Worm (Caenorhabditis elegans) whole organism, early embryonic: ENCODE measurements around the gene VC5.2.

Source experiments
- B0310.2 ChIP-seq: sonication (generic microtip); optimal IDR thresholded peaks from 2 replicates; lab custom pipeline; 2016; ENCODE audit warnings: mild to moderate bottlenecking, missing genetic modification characterization, missing compliant biosample characterization
- F13C5.2 ChIP-seq: sonication (generic microtip); optimal IDR thresholded peaks from 2 replicates; lab custom pipeline; 2017; ENCODE audit warnings: mild to moderate bottlenecking, missing genetic modification characterization, inconsistent platforms, missing compliant biosample characterization
- aly-1 ChIP-seq: sonication (generic microtip); optimal IDR thresholded peaks from 2 replicates; lab custom pipeline; 2016; ENCODE audit warnings: missing genetic modification characterization, missing compliant biosample characterization
- ama-1 ChIP-seq: fragments of 150-350 bp; optimal IDR thresholded peaks from 2 replicates; lab custom pipeline; 2014
- ceh-13 ChIP-seq: fragments of 200-800 bp; sonication (Bioruptor generic); optimal IDR thresholded peaks from 2 replicates; lab custom pipeline; 2018; ENCODE audit warnings: mild to moderate bottlenecking, missing genetic modification characterization, missing compliant biosample characterization
- ceh-36 ChIP-seq: sonication (generic microtip); optimal IDR thresholded peaks from 2 replicates; lab custom pipeline; 2016; ENCODE audit warnings: missing genetic modification characterization, inconsistent platforms, missing compliant biosample characterization
- ets-7 ChIP-seq: sonication (generic microtip); optimal IDR thresholded peaks from 2 replicates; lab custom pipeline; 2016; ENCODE audit warnings: missing genotype, missing genetic modification characterization, missing compliant biosample characterization
- flt-1 ChIP-seq: fragments of 200-800 bp; sonication (Bioruptor generic); IDR thresholded peaks from 2 replicates; pipeline ENCODE4 v1.3.6; 2022; ENCODE audit warnings: missing genetic modification characterization, missing compliant biosample characterization
- hmbx-1 ChIP-seq: sonication (generic microtip); optimal IDR thresholded peaks from 2 replicates; lab custom pipeline; 2016; ENCODE audit warnings: mild to moderate bottlenecking, missing genetic modification characterization, missing compliant biosample characterization
- hmg-4 ChIP-seq: fragments of 200-800 bp; sonication (Bioruptor generic); optimal IDR thresholded peaks from 2 replicates; lab custom pipeline; 2018; ENCODE audit warnings: mild to moderate bottlenecking, missing genetic modification characterization, missing compliant biosample characterization
- hnd-1 ChIP-seq: sonication (generic microtip); optimal IDR thresholded peaks from 2 replicates; lab custom pipeline; 2016; ENCODE audit warnings: missing genetic modification characterization, missing compliant biosample characterization
- pes-1 ChIP-seq: fragments of 200-800 bp; sonication (Bioruptor generic); IDR thresholded peaks from 2 replicates; pipeline ENCODE4 v1.3.6; 2022; ENCODE audit warnings: missing genetic modification reagents, missing genetic modification characterization, missing compliant biosample characterization
- scrt-1 ChIP-seq: fragments of 200-800 bp; sonication (Bioruptor generic); IDR thresholded peaks from 2 replicates; pipeline ENCODE4 v1.3.6; 2022; ENCODE audit warnings: missing genetic modification characterization, missing compliant biosample characterization
- sea-1 ChIP-seq: fragments of 200-800 bp; sonication (Bioruptor generic); conservative IDR thresholded peaks from 2 replicates; pipeline ENCODE4 v1.3.6; 2022; ENCODE audit warnings: missing genetic modification characterization, missing compliant biosample characterization
- tbx-11 ChIP-seq: fragments of 200-800 bp; sonication (Bioruptor generic); IDR thresholded peaks from 2 replicates; pipeline ENCODE4 v1.3.6; 2022; ENCODE audit warnings: missing genetic modification characterization, missing compliant biosample characterization
- tbx-37 ChIP-seq: fragments of 200-800 bp; sonication (Bioruptor generic); conservative IDR thresholded peaks from 2 replicates; pipeline ENCODE4 v1.3.6; 2022; ENCODE audit warnings: missing genetic modification reagents, missing genetic modification characterization, missing compliant biosample characterization
- tra-4 ChIP-seq: sonication (generic microtip); optimal IDR thresholded peaks from 2 replicates; lab custom pipeline; 2017; ENCODE audit warnings: missing genetic modification characterization, missing compliant biosample characterization

The VC5.2 gene

ce11 chrV:7123188-7123708 is 37.5 kb downstream of the VC5.2 start, which contains the start of gene lmd-5:
lmd-5 (plus strand) TSS chrV:7123658.
- TF ChIP-seq hmg-4 (GFP tag; lab: Kevin White, UChicago) (no peak), tra-4 (tag; lab: Kevin White, UChicago) (no peak), tbx-37 (GFP tag; lab: Robert Waterston, UW) (no peak)

DNA sequence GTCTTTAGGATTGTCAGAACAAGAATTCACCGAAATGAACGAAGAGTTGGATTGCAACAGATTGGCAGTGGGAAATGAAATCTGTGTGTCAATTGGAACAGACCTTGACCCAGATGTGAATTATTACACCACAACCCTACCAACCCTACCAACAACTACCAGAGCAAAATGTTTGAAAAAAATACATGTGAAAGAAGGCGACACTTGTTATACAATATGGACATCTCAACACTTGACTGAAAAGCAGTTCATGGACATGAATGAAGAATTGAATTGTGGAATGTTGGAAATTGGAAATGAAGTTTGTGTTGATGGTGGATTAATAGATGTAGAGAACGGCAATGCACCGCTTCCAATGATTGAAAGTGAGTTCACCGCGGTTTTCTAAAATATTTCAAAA is 38.2 kb downstream of the VC5.2 start:
- TF ChIP-seq aly-1 (tag; lab: Kevin White, UChicago) (no peak), tbx-11 (GFP tag; lab: Robert Waterston, UW) (no peak), scrt-1 (no peak), B0310.2 (tag; lab: Kevin White, UChicago) (no peak), ets-7 (tag; lab: Kevin White, UChicago) (no peak), tra-4 (tag; lab: Kevin White, UChicago) (no peak), pes-1 (no peak), sea-1 (GFP tag; lab: Robert Waterston, UW) (no peak), hnd-1 (no peak), flt-1 (GFP tag; lab: Robert Waterston, UW) (no peak), tbx-37 (GFP tag; lab: Robert Waterston, UW) (no peak), hmg-4 (GFP tag; lab: Kevin White, UChicago) (no peak)

DNA sequence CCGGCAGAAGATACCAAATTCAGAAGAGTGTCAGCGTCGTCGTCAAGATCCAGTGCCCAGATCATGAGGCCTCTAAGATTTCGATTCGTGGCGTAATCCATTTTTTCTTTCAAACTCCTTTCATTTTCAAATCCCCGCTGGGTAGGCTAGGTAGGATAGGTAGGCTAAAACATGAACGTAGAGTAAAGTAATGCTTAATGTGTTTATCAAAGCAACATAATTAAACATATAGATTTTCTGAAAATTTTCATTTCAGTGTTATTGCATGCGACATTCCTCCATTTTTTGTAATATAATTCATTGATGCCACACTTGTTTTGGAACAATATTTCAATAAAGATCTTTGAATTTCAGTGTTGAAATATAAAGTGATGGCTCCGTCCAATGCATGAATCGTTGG is 43.7 kb downstream of the VC5.2 start, which contains the start of gene T01C4.8:
TSS of gene T01C4.8 (minus strand) at position 101 of the 400 bp plus-strand sequence.
- no peak for TF ChIP-seq tra-4 (tag; lab: Kevin White, UChicago)
- TF ChIP-seq B0310.2 (tag; lab: Kevin White, UChicago) = no peak

- no peak for TF ChIP-seq tra-4 (tag; lab: Kevin White, UChicago)
- TF ChIP-seq aly-1 (tag; lab: Kevin White, UChicago) = no peak
- TF ChIP-seq ets-7 (tag; lab: Kevin White, UChicago) = no peak
- TF ChIP-seq ceh-13 = no peak
- TF ChIP-seq hmbx-1 = no peak
- no peak for TF ChIP-seq B0310.2 (tag; lab: Kevin White, UChicago)
- no peak for TF ChIP-seq sea-1 (GFP tag; lab: Robert Waterston, UW)
- TF ChIP-seq tbx-11 (GFP tag; lab: Robert Waterston, UW) = no peak
- TF ChIP-seq ama-1 = no peak
- no peak for TF ChIP-seq hmg-4 (GFP tag; lab: Kevin White, UChicago)
- TF ChIP-seq pes-1 = no peak
- TF ChIP-seq flt-1 (GFP tag; lab: Robert Waterston, UW) = no peak
- TF ChIP-seq scrt-1 = no peak
- TF ChIP-seq ceh-36 (tag; lab: Kevin White, UChicago) = no peak
- no peak for TF ChIP-seq tbx-37 (GFP tag; lab: Robert Waterston, UW)
- no peak for TF ChIP-seq hnd-1
- TF ChIP-seq F13C5.2 (tag; lab: Kevin White, UChicago) = no peak
These were observed 45.2 kb downstream of the VC5.2 start, which contains the start of gene srx-36 for ce11 chrV:7130974-7131373. srx-36 (minus strand) TSS chrV:7131074.

DNA sequence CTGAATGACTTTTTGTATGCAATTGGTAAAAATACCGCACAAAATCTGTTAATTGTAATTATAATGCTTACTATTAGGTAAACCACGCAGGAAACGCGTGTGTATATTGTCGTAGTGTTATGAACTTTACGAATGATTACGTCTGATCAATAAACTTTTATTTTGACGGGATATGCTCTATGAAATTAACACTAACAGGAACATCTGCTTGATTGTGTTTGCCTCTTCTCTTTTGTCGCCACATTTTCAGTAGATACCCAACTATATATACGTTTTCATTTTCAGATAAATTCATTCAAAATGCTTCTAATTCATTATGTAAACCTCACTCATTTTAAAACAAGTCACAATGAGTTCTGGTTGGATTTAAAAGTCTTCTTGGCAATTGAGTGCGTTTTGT is 46.5 kb downstream of the VC5.2 start, which contains the start of gene sre-10:
TSS of gene sre-10 (plus strand) at position 301 of the 400 bp plus-strand sequence.
- TF ChIP-seq tra-4 (tag; lab: Kevin White, UChicago) (no peak), hmg-4 (GFP tag; lab: Kevin White, UChicago) (no peak), sea-1 (GFP tag; lab: Robert Waterston, UW) (no peak), F13C5.2 (tag; lab: Kevin White, UChicago) (no peak), ama-1 (no peak), flt-1 (GFP tag; lab: Robert Waterston, UW) (no peak), hnd-1 (no peak), scrt-1 (no peak), pes-1 (no peak), aly-1 (tag; lab: Kevin White, UChicago) (no peak), ets-7 (tag; lab: Kevin White, UChicago) (no peak), B0310.2 (tag; lab: Kevin White, UChicago) (no peak), tbx-37 (GFP tag; lab: Robert Waterston, UW) (no peak), tbx-11 (GFP tag; lab: Robert Waterston, UW) (no peak)

DNA sequence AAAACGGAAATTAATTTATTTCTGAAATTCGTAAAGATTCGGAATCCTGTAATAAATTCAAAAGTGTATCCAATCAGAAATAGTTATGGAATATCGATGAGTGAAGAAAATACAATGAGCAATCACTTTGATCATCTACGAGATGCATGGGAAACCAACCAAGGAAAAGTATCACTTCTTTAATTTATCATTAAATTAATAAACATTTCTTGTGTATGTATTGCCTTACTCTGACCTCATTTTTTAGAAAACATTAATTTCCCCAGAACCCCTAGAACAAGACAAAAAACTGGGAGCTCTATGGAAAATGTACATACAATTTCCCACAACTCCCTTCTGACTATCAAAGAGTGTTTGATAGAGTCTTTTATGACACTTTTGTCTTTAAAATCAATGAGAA is 48.2 kb downstream of the VC5.2 start, which contains the start of gene F10D2.16:
TSS of gene F10D2.16 (plus strand) at position 301 of the 400 bp plus-strand sequence.
- no peak for TF ChIP-seq scrt-1
- no peak for TF ChIP-seq F13C5.2 (tag; lab: Kevin White, UChicago)
- no peak for TF ChIP-seq pes-1
- no peak for TF ChIP-seq flt-1 (GFP tag; lab: Robert Waterston, UW)
- TF ChIP-seq ceh-13 = no peak
- no peak for TF ChIP-seq B0310.2 (tag; lab: Kevin White, UChicago)
- no peak for TF ChIP-seq hmg-4 (GFP tag; lab: Kevin White, UChicago)
- no peak for TF ChIP-seq hmbx-1

ce11 chrV:7136859-7137258 is 51.1 kb downstream of the VC5.2 start:
- TF ChIP-seq hmbx-1 = no peak

DNA sequence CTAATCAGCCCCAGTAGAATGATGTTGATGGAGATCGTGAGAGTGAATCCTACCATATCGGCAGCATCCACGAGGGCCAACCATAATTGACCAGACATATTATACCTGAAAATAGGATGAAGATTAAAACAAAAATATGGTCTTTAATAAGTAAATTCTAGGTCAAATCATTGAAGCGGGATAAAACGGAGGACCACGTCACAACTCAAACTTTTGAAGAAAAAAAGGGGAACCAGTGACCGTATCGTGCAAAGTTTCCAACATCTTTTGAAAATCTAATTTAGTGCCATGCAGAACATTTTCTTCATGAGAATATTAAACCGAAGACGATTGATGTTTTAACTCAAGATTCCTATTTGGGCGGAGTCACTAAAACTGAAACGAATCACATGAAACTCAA is 52.6 kb downstream of the VC5.2 start, which contains the start of gene str-112:
TSS of gene str-112 (minus strand) at position 101 of the 400 bp plus-strand sequence.
- no peak for TF ChIP-seq flt-1 (GFP tag; lab: Robert Waterston, UW)
- no peak for TF ChIP-seq F13C5.2 (tag; lab: Kevin White, UChicago)
- TF ChIP-seq B0310.2 (tag; lab: Kevin White, UChicago) = no peak
- no peak for TF ChIP-seq tbx-37 (GFP tag; lab: Robert Waterston, UW)
- TF ChIP-seq sea-1 (GFP tag; lab: Robert Waterston, UW) = no peak
- TF ChIP-seq hnd-1 = no peak
- TF ChIP-seq ama-1 = no peak
- no peak for TF ChIP-seq pes-1
- no peak for TF ChIP-seq tra-4 (tag; lab: Kevin White, UChicago)
- TF ChIP-seq ceh-36 (tag; lab: Kevin White, UChicago) = no peak
- no peak for TF ChIP-seq hmg-4 (GFP tag; lab: Kevin White, UChicago)
- TF ChIP-seq ceh-13 = no peak
- no peak for TF ChIP-seq scrt-1
- no peak for TF ChIP-seq hmbx-1
- TF ChIP-seq ets-7 (tag; lab: Kevin White, UChicago) = no peak
